Fruit fly (Drosophila melanogaster) whole organism, prepupa: ENCODE results near the gene Drak.

ENCODE experiments used
- Blimp-1 ChIP-seq: fragments of 200-800 bp; sonication (Bioruptor generic); optimal IDR thresholded peaks from 3 replicates; lab custom pipeline; 2017; ENCODE audit warnings: missing biosample characterization, missing genetic modification characterization, mild to moderate bottlenecking, moderate library complexity, missing genetic modification reagents
- CG11902 ChIP-seq: fragments of 200-800 bp; sonication (Bioruptor generic); optimal IDR thresholded peaks from 3 replicates; lab custom pipeline; 2016; ENCODE audit warnings: missing biosample characterization, missing genetic modification characterization
- CG15336 ChIP-seq: fragments of 200-800 bp; sonication (Bioruptor generic); IDR thresholded peaks from 2 replicates; pipeline ENCODE4 v1.3.6; 2022; ENCODE audit warnings: missing biosample characterization, missing genetic modification characterization
- CG1621 ChIP-seq: fragments of 200-800 bp; sonication (Bioruptor generic); optimal IDR thresholded peaks from 3 replicates; lab custom pipeline; 2018; ENCODE audit warnings: missing biosample characterization, mild to moderate bottlenecking, missing genetic modification characterization
- CG31627 ChIP-seq: fragments of 200-800 bp; sonication (Bioruptor generic); optimal IDR thresholded peaks from 3 replicates; lab custom pipeline; 2016; ENCODE audit warnings: missing biosample characterization, missing genetic modification characterization
- CG32006 ChIP-seq: fragments of 200-800 bp; sonication (Bioruptor generic); optimal IDR thresholded peaks from 3 replicates; lab custom pipeline; 2017; ENCODE audit warnings: missing biosample characterization, mild to moderate bottlenecking, missing genetic modification characterization
- CG34406 ChIP-seq: fragments of 200-800 bp; sonication (Bioruptor generic); optimal IDR thresholded peaks from 3 replicates; lab custom pipeline; 2016; ENCODE audit warnings: missing biosample characterization, missing genetic modification characterization
- CG3919 ChIP-seq: fragments of 200-800 bp; sonication (Bioruptor generic); optimal IDR thresholded peaks from 3 replicates; lab custom pipeline; 2016; ENCODE audit warnings: missing biosample characterization, missing genetic modification characterization
- CG4318 ChIP-seq: fragments of 200-800 bp; sonication (Bioruptor generic); optimal IDR thresholded peaks from 3 replicates; lab custom pipeline; 2017; ENCODE audit warnings: missing biosample characterization, mild to moderate bottlenecking, missing genetic modification characterization
- CG6163 ChIP-seq: fragments of 200-800 bp; sonication (Bioruptor generic); IDR thresholded peaks from 3 replicates; pipeline ENCODE4 v1.3.6; 2022; ENCODE audit warnings: missing biosample characterization, missing genetic modification characterization
- CG6276 ChIP-seq: fragments of 200-800 bp; sonication (Bioruptor generic); optimal IDR thresholded peaks from 2 replicates; lab custom pipeline; 2017; ENCODE audit warnings: missing biosample characterization, mild to moderate bottlenecking, missing genetic modification characterization
- CG6854 ChIP-seq: fragments of 200-800 bp; sonication (Bioruptor generic); optimal IDR thresholded peaks from 2 replicates; lab custom pipeline; 2017; ENCODE audit warnings: missing biosample characterization, mild to moderate bottlenecking, missing genetic modification characterization
- CG7368 ChIP-seq: fragments of 200-800 bp; sonication (Bioruptor generic); optimal IDR thresholded peaks from 3 replicates; lab custom pipeline; 2016; ENCODE audit warnings: missing biosample characterization, missing genetic modification characterization
- CG8119 ChIP-seq: fragments of 200-800 bp; sonication (Bioruptor generic); IDR thresholded peaks from 3 replicates; pipeline ENCODE4 v1.3.6; 2022; ENCODE audit warnings: missing biosample characterization, missing genetic modification characterization
- CG8632 ChIP-seq: fragments of 200-800 bp; sonication (Bioruptor generic); optimal IDR thresholded peaks from 3 replicates; lab custom pipeline; 2016; ENCODE audit warnings: missing biosample characterization, missing genetic modification characterization
- Eip75B ChIP-seq: fragments of 200-800 bp; sonication (Bioruptor generic); optimal IDR thresholded peaks from 3 replicates; lab custom pipeline; 2016; ENCODE audit warnings: missing biosample characterization, missing genetic modification characterization
- Eip78C ChIP-seq: fragments of 200-800 bp; sonication (Bioruptor generic); peaks from one replicate; lab custom pipeline; 2016; ENCODE audit warnings: missing biosample characterization, missing genetic modification characterization
- Eip93F ChIP-seq: fragments of 200-800 bp; sonication (Bioruptor generic); optimal IDR thresholded peaks from 2 replicates; lab custom pipeline; 2016; ENCODE audit warnings: missing biosample characterization, mild to moderate bottlenecking, missing genetic modification characterization
- Ets21C ChIP-seq: fragments of 200-800 bp; sonication (Bioruptor generic); optimal IDR thresholded peaks from 3 replicates; lab custom pipeline; 2016; ENCODE audit warnings: missing biosample characterization, missing genetic modification characterization
- Gug ChIP-seq: fragments of 200-800 bp; sonication (Bioruptor generic); IDR thresholded peaks from 2 replicates; pipeline ENCODE4 v1.3.6; 2022; ENCODE audit warnings: missing biosample characterization, missing genetic modification characterization
- Hr38 ChIP-seq: sonication (Bioruptor generic); optimal IDR thresholded peaks from 2 replicates; lab custom pipeline; 2016; ENCODE audit warnings: missing biosample characterization, missing genetic modification characterization
- Hr39 ChIP-seq: fragments of 200-800 bp; sonication (Bioruptor generic); optimal IDR thresholded peaks from 2 replicates; lab custom pipeline; 2016; ENCODE audit warnings: missing biosample characterization, missing genetic modification characterization
- Hr4 ChIP-seq: fragments of 200-800 bp; sonication (Bioruptor generic); optimal IDR thresholded peaks from 3 replicates; lab custom pipeline; 2016; ENCODE audit warnings: missing biosample characterization, missing genetic modification characterization
- Lpt ChIP-seq: fragments of 200-800 bp; sonication (Bioruptor generic); optimal IDR thresholded peaks from 3 replicates; lab custom pipeline; 2016; ENCODE audit warnings: missing biosample characterization, missing genetic modification characterization
- Met ChIP-seq: fragments of 200-800 bp; sonication (Bioruptor generic); optimal IDR thresholded peaks from 3 replicates; lab custom pipeline; 2016; ENCODE audit warnings: missing biosample characterization, missing genetic modification characterization
- Smox ChIP-seq: fragments of 200-800 bp; sonication (Bioruptor generic); optimal IDR thresholded peaks from 3 replicates; lab custom pipeline; 2016; ENCODE audit warnings: missing biosample characterization, missing genetic modification characterization
- Sox102F ChIP-seq: fragments of 200-800 bp; sonication (Bioruptor generic); optimal IDR thresholded peaks from 2 replicates; lab custom pipeline; 2016; ENCODE audit warnings: missing biosample characterization, mild to moderate bottlenecking, missing genetic modification characterization
- Sox14 ChIP-seq: fragments of 200-800 bp; sonication (Bioruptor generic); optimal IDR thresholded peaks from 3 replicates; lab custom pipeline; 2016; ENCODE audit warnings: missing biosample characterization, missing genetic modification characterization
- Sox15 ChIP-seq: fragments of 200-800 bp; sonication (Bioruptor generic); optimal IDR thresholded peaks from 3 replicates; lab custom pipeline; 2016; ENCODE audit warnings: missing biosample characterization, missing genetic modification characterization
- achi ChIP-seq: fragments of 200-800 bp; sonication (Bioruptor generic); optimal IDR thresholded peaks from 3 replicates; lab custom pipeline; 2016; ENCODE audit warnings: missing biosample characterization, missing genetic modification characterization
- acj6 ChIP-seq: fragments of 200-800 bp; sonication (Bioruptor generic); optimal IDR thresholded peaks from 3 replicates; lab custom pipeline; 2016; ENCODE audit warnings: missing biosample characterization, missing genetic modification characterization
- eg ChIP-seq: fragments of 200-800 bp; sonication (Bioruptor generic); IDR thresholded peaks from 3 replicates; pipeline ENCODE4 v1.3.6; 2022; ENCODE audit warnings: missing biosample characterization, missing genetic modification characterization
- esn ChIP-seq: fragments of 200-800 bp; sonication (Bioruptor generic); optimal IDR thresholded peaks from 2 replicates; lab custom pipeline; 2016; ENCODE audit warnings: missing biosample characterization, mild to moderate bottlenecking, missing genetic modification characterization, moderate library complexity
- fd59A ChIP-seq: fragments of 200-800 bp; sonication (Bioruptor generic); optimal IDR thresholded peaks from 2 replicates; lab custom pipeline; 2017; ENCODE audit warnings: missing biosample characterization, mild to moderate bottlenecking, missing genetic modification characterization, missing genetic modification reagents
- fd85E ChIP-seq: fragments of 200-800 bp; sonication (Bioruptor generic); optimal IDR thresholded peaks from 3 replicates; lab custom pipeline; 2016; ENCODE audit warnings: missing biosample characterization, missing genetic modification characterization
- fkh ChIP-seq: fragments of 200-800 bp; sonication (Bioruptor generic); optimal IDR thresholded peaks from 3 replicates; lab custom pipeline; 2017; ENCODE audit warnings: missing biosample characterization, mild to moderate bottlenecking, missing genetic modification characterization, moderate library complexity
- pdm3 ChIP-seq: fragments of 200-800 bp; sonication (Bioruptor generic); optimal IDR thresholded peaks from 3 replicates; lab custom pipeline; 2016; ENCODE audit warnings: missing biosample characterization, missing genetic modification characterization
- salr ChIP-seq, 2 experiments: fragments of 200-800 bp; sonication (Bioruptor generic); optimal IDR thresholded peaks; 3 replicates each; lab custom pipeline; 2016 to 2018; ENCODE audit warnings: missing biosample characterization in 2 of 2, missing genetic modification characterization in 2 of 2, mild to moderate bottlenecking in 1 of 2
- spab ChIP-seq: fragments of 200-800 bp; sonication (Bioruptor generic); optimal IDR thresholded peaks from 2 replicates; lab custom pipeline; 2017; ENCODE audit warnings: missing biosample characterization, mild to moderate bottlenecking, missing genetic modification characterization, missing genetic modification reagents
- svp ChIP-seq: fragments of 200-800 bp; sonication (Bioruptor generic); peaks from one replicate; lab custom pipeline; 2016; ENCODE audit warnings: missing biosample characterization, missing genetic modification characterization
- topi ChIP-seq: fragments of 200-800 bp; sonication (Bioruptor generic); optimal IDR thresholded peaks from 3 replicates; lab custom pipeline; 2016; ENCODE audit warnings: missing biosample characterization, missing genetic modification characterization
- vri ChIP-seq: fragments of 200-800 bp; sonication (Bioruptor generic); optimal IDR thresholded peaks from 3 replicates; lab custom pipeline; 2016; ENCODE audit warnings: missing biosample characterization, mild to moderate bottlenecking, missing genetic modification characterization

The Drak gene

dm6 chrX:11555070-11555469 lies 62.1 kb downstream of the Drak start (continued):
- TF ChIP-seq fkh (no peak), CG34406 (no peak), pdm3 (peak; percentile 31)

- no peak for TF ChIP-seq fd59A
- TF ChIP-seq, all 60 proteins: peak for 0
Observed at dm6 chrX:11556774-11557173, 63.8 kb downstream of the Drak start.

dm6 chrX:11558389-11558908 lies 65.5 kb downstream of the Drak start, which contains the start of gene CG1572:
Gene CG1572, minus strand, starts transcription at chrX:11558654.
- TF ChIP-seq Eip75B (peak; percentile 10), Hr4 (GFP tag; lab: Kevin White, UChicago) (peak; percentile 22), pdm3 (no peak), CG6163 (GFP tag; lab: Robert Waterston, UW) (peak; percentile 63), Sox102F (peak; percentile 56), Blimp-1 (GFP tag; lab: Kevin White, UChicago) (peak; percentile 95), CG8119 (GFP tag; lab: Robert Waterston, UW) (peak; percentile 45; the same call in 1 of the 3 replicates), Ets21C (GFP tag; lab: Kevin White, UChicago) (no peak), CG4318 (GFP tag; lab: Kevin White, UChicago) (no peak), Eip78C (GFP tag; lab: Kevin White, UChicago) (peak; percentile 85), Gug (GFP tag; lab: Robert Waterston, UW) (no peak), fd85E (GFP tag; lab: Kevin White, UChicago) (peak; percentile 10), topi (GFP tag; lab: Kevin White, UChicago) (peak; percentile 5), Lpt (peak; percentile 11), achi (GFP tag; lab: Kevin White, UChicago) (peak; percentile 14), Hr39 (GFP tag; lab: Kevin White, UChicago) (no peak), eg (GFP tag; lab: Robert Waterston, UW) (peak; percentile 52; the same call in 2 of the 3 replicates), Smox (GFP tag; lab: Kevin White, UChicago) (peak; percentile 23), vri (peak; percentile 69), Eip93F (peak; percentile 16), svp (GFP tag; lab: Kevin White, UChicago) (peak; percentile 67), CG7368 (GFP tag; lab: Kevin White, UChicago) (no peak), CG15336 (GFP tag; lab: Robert Waterston, UW) (peak; percentile 15; the same call in 1 of the 2 replicates), fkh (no peak), CG6276 (peak; percentile 6), salr (GFP tag; optimal IDR thresholded peaks at IDR 0.05; lab: Kevin White, UChicago) (no peak), esn (GFP tag; lab: Kevin White, UChicago) (peak; percentile 53), Met (GFP tag; lab: Kevin White, UChicago) (peak; percentile 37), CG32006 (GFP tag; lab: Kevin White, UChicago) (peak; percentile 8), CG6854 (GFP tag; lab: Kevin White, UChicago) (peak; percentile 50)

dm6 chrX:11559728-11560724 lies 67.1 kb downstream of the Drak start:
- TF ChIP-seq Ets21C (GFP tag; lab: Kevin White, UChicago) (peak; percentile 10), Smox (GFP tag; lab: Kevin White, UChicago) (peak; percentile 61), CG1621 (tag; lab: Kevin White, UChicago) (peak; percentile 63), Sox14 (GFP tag; lab: Kevin White, UChicago) (peak; percentile 60), fkh (no peak), CG32006 (GFP tag; lab: Kevin White, UChicago) (peak; percentile 95), Hr39 (GFP tag; lab: Kevin White, UChicago) (peak; percentile 51), CG6276 (peak; percentile 87), Sox15 (peak; percentile 73), spab (GFP tag; lab: Kevin White, UChicago) (peak; percentile 76), Eip93F (peak; percentile 10), CG3919 (GFP tag; lab: Kevin White, UChicago) (peak; percentile 85), Hr38 (GFP tag; lab: Kevin White, UChicago) (no peak), CG8632 (GFP tag; lab: Kevin White, UChicago) (peak; percentile 86), acj6 (GFP tag; lab: Kevin White, UChicago) (peak; percentile 85), CG34406 (peak; percentile 88), CG4318 (GFP tag; lab: Kevin White, UChicago) (peak; percentile 85), CG6163 (GFP tag; lab: Robert Waterston, UW) (peak; percentile 45; the same call in 1 of the 3 replicates), CG31627 (peak; percentile 58), fd85E (GFP tag; lab: Kevin White, UChicago) (peak; percentile 50), salr (GFP tag; optimal IDR thresholded peaks at IDR 0.05; lab: Kevin White, UChicago) (peak; percentile 2 to 91), CG11902 (peak; percentile 60), CG7368 (GFP tag; lab: Kevin White, UChicago) (peak; percentile 74)
